Worm (Caenorhabditis elegans): ENCODE measurements around the gene Y9C2UA.1.

- TF ChIP-seq lin-35 (GFP tag; optimal IDR thresholded peaks at IDR 0.05) (no peak), F57A8.1 (GFP tag; optimal IDR thresholded peaks at IDR 0.05) (no peak), pbrm-1 (GFP tag; IDR thresholded peaks at IDR 0.05) (no peak), ztf-28 (GFP tag; IDR thresholded peaks at IDR 0.05) (no peak), unc-130 (GFP tag; optimal IDR thresholded peaks at IDR 0.05) (no peak)
Observed at ce11 chrII:9130339-9130738, 9.1 kb upstream of the Y9C2UA.1 start.
